Fruit fly (Drosophila melanogaster) whole organism, pupa: ENCODE measurements around the gene dsx.

Experiments used
- CG10348 ChIP-seq: fragments of 200-800 bp; sonication (Bioruptor generic); IDR thresholded peaks from 2 replicates; pipeline ENCODE4 v1.3.6; 2022; ENCODE audit warnings: missing biosample characterization, missing genetic modification characterization
- CG12605 ChIP-seq: fragments of 200-800 bp; sonication (Bioruptor generic); IDR thresholded peaks from 2 replicates; pipeline ENCODE4 v1.3.6; 2022; ENCODE audit warnings: missing biosample characterization, missing genetic modification characterization
- CG13204 ChIP-seq: fragments of 200-800 bp; sonication (Bioruptor generic); optimal IDR thresholded peaks from 2 replicates; lab custom pipeline; 2018; ENCODE audit warnings: missing biosample characterization, mild to moderate bottlenecking, missing genetic modification characterization, moderate library complexity
- CG14655 ChIP-seq: fragments of 200-800 bp; sonication (Bioruptor generic); optimal IDR thresholded peaks from 3 replicates; lab custom pipeline; 2017; ENCODE audit warnings: mild to moderate bottlenecking, missing biosample characterization, missing genetic modification reagents, missing genetic modification characterization
- CG15710 ChIP-seq: fragments of 200-800 bp; sonication (Bioruptor generic); optimal IDR thresholded peaks from 2 replicates; lab custom pipeline; 2018; ENCODE audit warnings: missing biosample characterization, mild to moderate bottlenecking, missing genetic modification characterization, moderate library complexity
- CG17806 ChIP-seq: fragments of 200-800 bp; sonication (Bioruptor generic); optimal IDR thresholded peaks from 2 replicates; lab custom pipeline; 2018; ENCODE audit warnings: missing biosample characterization, mild to moderate bottlenecking, missing genetic modification characterization, moderate library complexity
- CG32121 ChIP-seq: fragments of 200-800 bp; sonication (Bioruptor generic); IDR thresholded peaks from 2 replicates; pipeline ENCODE4 v1.3.6; 2022; ENCODE audit warnings: missing biosample characterization, missing genetic modification characterization
- CG34367 ChIP-seq: fragments of 200-800 bp; sonication (Bioruptor generic); optimal IDR thresholded peaks from 2 replicates; lab custom pipeline; 2018; ENCODE audit warnings: missing biosample characterization, mild to moderate bottlenecking, missing genetic modification characterization
- CG4496 ChIP-seq: fragments of 200-800 bp; sonication (Bioruptor generic); IDR thresholded peaks from 3 replicates; pipeline ENCODE4 v1.3.6; 2022; ENCODE audit warnings: missing biosample characterization, missing genetic modification characterization
- CG8159 ChIP-seq: fragments of 200-800 bp; sonication (Bioruptor generic); optimal IDR thresholded peaks from 3 replicates; lab custom pipeline; 2018; ENCODE audit warnings: missing biosample characterization, mild to moderate bottlenecking, missing genetic modification characterization, moderate library complexity
- CG8301 ChIP-seq: fragments of 200-800 bp; sonication (Bioruptor generic); optimal IDR thresholded peaks from 2 replicates; lab custom pipeline; 2018; ENCODE audit warnings: missing biosample characterization, mild to moderate bottlenecking, missing genetic modification characterization
- CG9948 ChIP-seq: fragments of 200-800 bp; sonication (Bioruptor generic); optimal IDR thresholded peaks from 2 replicates; lab custom pipeline; 2018; ENCODE audit warnings: missing biosample characterization, mild to moderate bottlenecking, missing genetic modification characterization, moderate library complexity
- D1 ChIP-seq: fragments of 200-800 bp; sonication (Bioruptor generic); optimal IDR thresholded peaks from 2 replicates; lab custom pipeline; 2018; ENCODE audit warnings: missing biosample characterization, mild to moderate bottlenecking, missing genetic modification characterization, moderate library complexity
- EcR ChIP-seq: fragments of 200-800 bp; sonication (Bioruptor generic); optimal IDR thresholded peaks from 3 replicates; lab custom pipeline; 2019; ENCODE audit warnings: missing biosample characterization, missing genetic modification characterization, mild to moderate bottlenecking, moderate library complexity, missing genetic modification reagents
- Ets98B ChIP-seq: fragments of 200-800 bp; sonication (Bioruptor generic); IDR thresholded peaks from 2 replicates; pipeline ENCODE4 v1.3.6; 2022; ENCODE audit warnings: missing biosample characterization, missing genetic modification characterization
- Pif1A ChIP-seq: fragments of 200-800 bp; sonication (Bioruptor generic); optimal IDR thresholded peaks from 3 replicates; lab custom pipeline; 2016; ENCODE audit warnings: missing biosample characterization, missing genetic modification characterization
- Pif1B ChIP-seq: fragments of 200-800 bp; sonication (Bioruptor generic); optimal IDR thresholded peaks from 3 replicates; lab custom pipeline; 2016; ENCODE audit warnings: missing biosample characterization, missing genetic modification characterization
- Snoo ChIP-seq: fragments of 200-800 bp; sonication (Bioruptor generic); optimal IDR thresholded peaks from 3 replicates; lab custom pipeline; 2017; ENCODE audit warnings: missing biosample characterization, mild to moderate bottlenecking, missing genetic modification characterization, inconsistent platforms
- fd96Ca ChIP-seq: fragments of 200-800 bp; sonication (Bioruptor generic); IDR thresholded peaks from 3 replicates; pipeline ENCODE4 v1.3.6; 2022; ENCODE audit warnings: missing biosample characterization, missing genetic modification characterization
- gl ChIP-seq: fragments of 200-800 bp; sonication (Bioruptor generic); optimal IDR thresholded peaks from 2 replicates; lab custom pipeline; 2018; ENCODE audit warnings: missing biosample characterization, mild to moderate bottlenecking, missing genetic modification characterization
- rn ChIP-seq: fragments of 200-800 bp; sonication (Bioruptor generic); IDR thresholded peaks from 2 replicates; pipeline ENCODE4 v1.3.6; 2022; ENCODE audit warnings: missing biosample characterization, missing genetic modification characterization

The dsx gene

DNA sequence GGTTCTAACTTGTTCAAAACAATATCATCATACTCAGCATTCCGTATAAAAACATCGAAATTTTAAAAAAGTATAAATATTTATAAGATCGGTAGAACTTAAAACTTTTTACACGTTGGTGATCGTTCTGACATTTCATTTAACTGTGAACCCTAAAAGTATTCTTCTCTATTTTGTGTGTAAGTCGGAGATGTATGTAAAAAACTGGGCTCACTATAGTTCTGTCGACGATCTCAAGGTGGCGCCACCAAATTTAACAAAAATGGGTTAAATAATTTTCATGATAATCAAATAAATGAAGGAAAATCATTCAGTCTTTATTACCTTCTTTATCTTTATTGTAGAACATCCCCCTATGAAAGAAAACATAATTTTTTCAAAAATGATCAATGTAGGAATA is 14.2 kb upstream of the dsx start:
- TF ChIP-seq D1 (tag; lab: Kevin White, UChicago) = peak; percentile 83
- TF ChIP-seq CG8301 (tag; lab: Kevin White, UChicago) = no peak

DNA sequence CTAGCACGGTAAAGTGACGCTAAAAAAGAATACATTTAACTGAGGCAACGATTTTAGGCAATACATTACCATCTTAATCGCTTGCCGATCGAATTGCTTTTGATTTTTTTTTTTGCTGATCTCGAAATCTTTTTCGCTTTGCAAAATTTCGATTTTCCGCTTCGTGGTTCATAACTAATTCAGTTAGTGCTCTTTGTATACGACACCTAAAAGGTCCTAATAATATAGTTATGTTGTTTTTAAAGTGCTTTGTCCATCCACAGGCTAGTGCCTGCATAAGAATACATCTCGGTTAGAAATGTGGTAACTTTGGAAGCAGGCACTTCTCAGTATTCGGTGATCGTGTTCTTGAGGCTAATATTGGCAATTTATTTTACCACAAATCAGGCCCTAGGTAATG is 13.0 kb upstream of the dsx start, which contains the start of gene Sfp84E:
Gene Sfp84E, minus strand, starts transcription at position 101 of the 400 bp plus-strand sequence.
- TF ChIP-seq EcR (no peak), D1 (tag; lab: Kevin White, UChicago) (no peak), gl (tag; lab: Kevin White, UChicago) (no peak), CG8159 (no peak), CG34367 (tag; lab: Kevin White, UChicago) (no peak)

DNA sequence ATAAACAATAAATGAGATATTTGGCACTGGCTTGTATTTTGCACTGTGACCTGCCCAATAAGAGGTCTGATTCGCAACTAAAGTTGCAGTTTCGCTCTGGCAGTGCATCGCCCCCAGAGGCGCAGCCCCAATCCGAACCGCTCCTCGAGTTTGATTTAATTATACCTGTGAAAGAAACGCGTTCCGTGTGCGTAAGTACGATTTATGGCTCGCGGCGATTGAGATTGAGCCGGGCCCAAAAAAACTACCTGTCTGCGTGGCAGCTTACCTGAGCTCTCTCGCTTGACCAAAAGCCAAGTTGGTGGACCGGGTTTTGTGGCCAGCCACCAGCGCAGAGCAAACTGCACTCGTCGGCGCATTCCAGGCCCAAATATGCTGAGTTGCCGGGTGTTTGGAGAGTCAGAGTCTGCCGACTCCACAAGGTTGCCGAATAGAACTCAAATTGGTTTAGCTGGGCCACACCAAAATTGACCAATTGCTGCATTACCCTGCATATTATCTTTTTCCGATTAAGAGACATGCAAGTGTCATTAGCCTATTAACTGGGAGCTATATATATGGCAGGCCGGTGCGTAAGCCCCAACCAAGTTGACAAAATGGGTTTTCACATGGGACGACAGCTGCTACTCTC is 11.3 kb upstream of the dsx start, which contains the start of the genes CD98hc and Os-C:
Gene CD98hc, minus strand, starts transcription at position 50 of the 631 bp plus-strand sequence.
Gene Os-C, plus strand, starts transcription at position 581 of the 631 bp plus-strand sequence.
- TF ChIP-seq CG12605 (GFP tag; lab: Robert Waterston, UW) (0 out of 2 replicates have a peak, but pooled peaks have one; percentile 17), D1 (tag; lab: Kevin White, UChicago) (no peak)

DNA sequence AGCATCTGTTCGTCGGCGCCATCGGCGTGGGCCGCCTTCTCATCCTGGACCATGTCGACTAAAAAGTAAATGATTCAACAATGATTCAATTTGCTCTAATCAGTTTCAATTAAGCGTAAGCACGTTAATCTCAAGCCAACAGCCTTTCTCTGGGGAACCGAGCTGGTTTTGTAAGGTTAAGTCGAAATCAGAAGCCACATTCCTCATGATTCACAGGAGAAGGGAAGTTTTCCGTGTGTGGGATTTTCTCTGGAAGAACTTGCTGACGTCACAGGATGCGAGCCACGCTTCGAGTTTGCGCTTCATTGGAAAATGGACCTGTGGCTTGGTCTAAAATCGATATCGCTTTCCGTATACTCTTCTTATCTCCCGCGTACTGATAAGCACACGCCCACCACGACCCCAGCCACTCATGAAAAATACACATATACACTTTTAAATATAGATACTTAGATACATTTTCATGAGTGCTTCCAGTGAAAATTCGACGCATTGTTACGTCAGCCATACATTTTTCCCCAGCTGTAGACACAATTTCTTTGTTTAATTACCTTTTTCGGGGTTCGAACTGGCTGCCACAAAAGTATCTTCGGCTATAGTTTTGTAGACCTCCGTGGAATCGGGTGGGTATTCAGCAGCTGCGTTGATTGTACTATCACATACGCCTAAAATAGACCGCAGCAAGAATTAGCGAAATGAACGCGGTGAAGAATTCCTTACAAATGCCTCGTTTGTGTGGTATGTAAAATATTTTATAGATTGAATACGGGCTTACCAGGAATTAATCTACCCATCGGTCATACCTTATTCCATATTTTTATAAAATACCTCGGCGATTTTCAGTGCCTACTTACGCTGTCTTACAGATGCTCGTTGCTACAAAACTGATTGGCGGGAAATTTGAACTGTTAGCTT is 10.1 kb upstream of the dsx start:
- no peak for TF ChIP-seq CG32121 (GFP tag; lab: Robert Waterston, UW)
- peak; percentile 16 for TF ChIP-seq CG8159
- no peak for TF ChIP-seq gl (tag; lab: Kevin White, UChicago)
- TF ChIP-seq CG34367 (tag; lab: Kevin White, UChicago) = peak; percentile 8
- TF ChIP-seq CG4496 = 0 out of 3 replicates have a peak, but pooled peaks have one; percentile 31
- TF ChIP-seq, all 21 proteins: peak for 3

DNA sequence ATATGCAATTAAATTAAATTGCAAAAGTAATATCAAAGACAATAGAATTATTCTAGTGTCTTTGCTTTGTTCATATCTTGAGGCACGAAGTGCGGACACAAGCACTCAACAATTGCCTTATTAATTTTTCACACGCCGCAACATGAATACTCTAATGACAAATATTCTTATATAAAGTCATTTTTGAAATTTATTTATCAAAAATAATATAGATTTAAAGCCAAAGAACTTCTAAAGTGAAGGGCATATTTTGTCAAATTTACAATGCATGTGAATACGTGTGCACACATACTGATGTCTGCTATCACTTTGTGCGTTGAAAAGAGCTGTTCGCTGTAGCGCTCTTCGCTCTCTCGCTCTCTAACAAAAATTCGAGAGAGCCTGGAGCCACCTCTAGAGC is 6.7 kb upstream of the dsx start:
- peak; percentile 62; the same call in 1 of the 2 replicates for TF ChIP-seq CG32121 (GFP tag; lab: Robert Waterston, UW)
- peak; percentile 57 for TF ChIP-seq Ets98B
- peak; percentile 73; the same call in 2 of the 3 replicates for TF ChIP-seq CG4496

DNA sequence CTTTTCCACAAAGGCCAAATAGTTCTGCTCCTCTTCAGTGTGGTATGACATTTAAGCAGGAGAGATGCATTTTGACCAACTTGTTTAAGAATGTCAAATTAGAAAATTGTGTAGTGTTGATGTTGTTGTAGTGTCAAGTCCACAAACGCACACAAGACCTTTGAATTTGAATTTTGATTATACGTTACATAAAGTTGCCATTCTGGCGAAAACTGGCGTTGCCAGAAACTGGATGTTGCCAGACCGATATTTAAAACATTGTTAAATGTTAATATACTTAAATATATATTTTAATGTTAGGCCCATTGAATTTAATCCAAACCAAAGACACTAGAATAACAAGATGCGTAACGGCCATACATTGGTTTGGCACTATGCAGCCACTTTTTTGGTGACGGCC is 5.8 kb upstream of the dsx start:
- TF ChIP-seq CG4496 = 0 out of 3 replicates have a peak, but pooled peaks have one; percentile 29
- TF ChIP-seq CG10348 (GFP tag; lab: Robert Waterston, UW) = no peak
- TF ChIP-seq EcR = no peak

DNA sequence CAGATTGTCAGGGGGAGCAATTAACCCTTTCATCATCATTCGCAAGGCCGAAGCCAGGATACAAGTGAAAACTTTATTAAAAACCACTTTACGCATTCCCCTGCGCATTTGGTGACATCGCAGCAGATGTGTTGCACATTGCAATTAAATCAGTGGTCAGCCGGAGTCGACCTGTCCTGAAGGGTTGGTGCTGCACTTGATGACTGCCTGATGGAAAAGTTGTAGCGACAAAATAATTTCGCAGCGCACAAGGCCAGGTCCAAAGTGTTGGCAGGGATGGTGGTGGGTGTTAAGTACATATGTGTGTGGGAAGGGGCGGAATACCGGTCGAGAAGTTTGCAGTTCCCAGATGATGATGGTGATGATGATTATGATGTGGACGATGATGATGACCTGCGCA is 5.0 kb upstream of the dsx start:
- no peak for TF ChIP-seq D1 (tag; lab: Kevin White, UChicago)
- TF ChIP-seq CG34367 (tag; lab: Kevin White, UChicago) = no peak
- TF ChIP-seq, all 21 proteins: peak for 0

DNA sequence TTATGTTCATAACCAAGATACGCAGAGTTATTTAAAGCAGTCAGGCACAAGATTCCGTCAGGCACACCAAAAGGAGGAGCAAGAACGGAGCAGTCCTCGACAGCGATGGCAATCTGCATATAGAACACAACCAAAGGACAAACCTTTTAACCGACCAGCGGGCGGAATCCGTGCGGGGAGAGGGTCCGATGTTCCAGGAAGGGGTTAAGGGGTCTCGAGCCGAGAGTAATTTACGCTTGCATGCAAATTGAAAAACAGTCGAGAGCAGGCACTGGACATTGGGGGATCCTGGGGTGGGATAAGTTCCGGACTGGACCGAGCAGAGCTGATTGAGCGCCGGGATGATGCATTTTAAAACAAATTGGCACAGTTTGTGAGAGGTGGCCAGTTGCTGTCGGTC is 3.4 kb upstream of the dsx start:
- TF ChIP-seq CG17806 (no peak), CG8159 (no peak), CG14655 (GFP tag; lab: Kevin White, UChicago) (no peak), CG34367 (tag; lab: Kevin White, UChicago) (no peak), Pif1A (GFP tag; lab: Kevin White, UChicago) (no peak), CG10348 (GFP tag; lab: Robert Waterston, UW) (no peak)

DNA sequence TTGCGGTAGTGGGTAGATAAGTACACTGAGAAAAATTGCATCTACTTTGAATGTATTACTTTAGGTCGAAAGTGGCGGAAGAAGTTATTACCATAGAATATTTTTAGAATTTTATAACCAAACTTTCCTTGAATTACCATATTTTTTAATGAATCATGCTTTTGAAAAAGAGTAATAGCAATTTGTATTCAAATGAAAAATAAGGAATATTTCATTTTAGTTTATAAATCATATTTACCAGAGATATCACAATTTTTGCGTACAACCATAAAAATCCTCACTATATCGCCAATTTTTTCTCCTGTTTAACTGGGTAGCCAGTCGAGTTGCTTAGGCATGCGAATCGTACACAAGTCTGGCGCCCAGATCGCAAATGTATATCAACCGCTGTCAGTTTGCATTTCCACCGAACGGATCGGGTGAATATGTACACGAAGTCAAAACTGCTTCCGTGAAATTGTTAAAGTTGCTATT is 2.5 kb upstream of the dsx start:
- no peak for TF ChIP-seq EcR
- TF ChIP-seq CG32121 (GFP tag; lab: Robert Waterston, UW) = peak; percentile 65
- TF ChIP-seq CG4496 = peak; percentile 83
- TF ChIP-seq CG8159 = peak; percentile 90
- TF ChIP-seq CG34367 (tag; lab: Kevin White, UChicago) = peak; percentile 62
- peak; percentile 89 for TF ChIP-seq CG17806
- peak; percentile 80 for TF ChIP-seq Pif1A (GFP tag; lab: Kevin White, UChicago)
- no peak for TF ChIP-seq fd96Ca (GFP tag; lab: Robert Waterston, UW)
- TF ChIP-seq CG13204 (GFP tag; lab: Kevin White, UChicago) = peak; percentile 4
- TF ChIP-seq CG9948 = peak; percentile 86
- TF ChIP-seq Pif1B (GFP tag; lab: Kevin White, UChicago) = peak; percentile 71
- TF ChIP-seq CG12605 (GFP tag; lab: Robert Waterston, UW) = peak; percentile 63
- peak; percentile 27 for TF ChIP-seq Snoo (tag; lab: Kevin White, UChicago)
- TF ChIP-seq Ets98B = peak; percentile 78
- 0 out of 2 replicates have a peak, but pooled peaks have one; percentile 21 for TF ChIP-seq CG10348 (GFP tag; lab: Robert Waterston, UW)
- TF ChIP-seq gl (tag; lab: Kevin White, UChicago) = peak; percentile 15
- peak; percentile 91 for TF ChIP-seq CG8301 (tag; lab: Kevin White, UChicago)
- TF ChIP-seq rn (GFP tag; lab: Robert Waterston, UW) = 0 out of 2 replicates have a peak, but pooled peaks have one; percentile 9
- TF ChIP-seq D1 (tag; lab: Kevin White, UChicago) = peak; percentile 47
- peak; percentile 76 for TF ChIP-seq CG15710
- peak; percentile 93 for TF ChIP-seq CG14655 (GFP tag; lab: Kevin White, UChicago)
